Worm (Caenorhabditis elegans): ENCODE data around the gene sru-48.

ce11 chrX:5216063-5216462 is 36.1 kb downstream of the sru-48 start, which contains the start of gene hrpa-2:
- no peak for TF ChIP-seq ama-1 (optimal IDR thresholded peaks at IDR 0.05)
- no peak for TF ChIP-seq ama-1 (GFP tag; optimal IDR thresholded peaks at IDR 0.05)
- TF ChIP-seq Y53F4B.3 (GFP tag; IDR thresholded peaks at IDR 0.05), result no peak
- no peak for TF ChIP-seq unc-62 (GFP tag; optimal IDR thresholded peaks at IDR 0.05)
- no peak for TF ChIP-seq B0019.2 (GFP tag; conservative IDR thresholded peaks at IDR 0.05)
- no peak for TF ChIP-seq Y53G8AR.9 (GFP tag; conservative IDR thresholded peaks at IDR 0.05)
- no peak for TF ChIP-seq F57C9.4 (tag; optimal IDR thresholded peaks at IDR 0.05)
- no peak for TF ChIP-seq pha-4 (tag; optimal IDR thresholded peaks at IDR 0.05)
- TF ChIP-seq efl-1 (GFP tag; optimal IDR thresholded peaks at IDR 0.05), result no peak
- TF ChIP-seq nhr-90 (tag; optimal IDR thresholded peaks at IDR 0.05), result no peak

All from whole organism, young adult.